Worm (Caenorhabditis elegans) whole organism, late embryonic: Measurements from ENCODE around the gene orc-2.

Experiments used
- K09A11.1 ChIP-seq: sonication (generic microtip); optimal IDR thresholded peaks from 2 replicates; lab custom pipeline; 2017; ENCODE audit warnings: antibody characterized with exemption, mild to moderate bottlenecking, missing genetic modification characterization, missing compliant biosample characterization; ENCODE audit not compliant: insufficient read depth
- ama-1 ChIP-seq: fragments of 150-350 bp; optimal IDR thresholded peaks from 2 replicates; lab custom pipeline; 2014
- ceh-34 ChIP-seq: sonication (generic microtip); optimal IDR thresholded peaks from 2 replicates; lab custom pipeline; 2016; ENCODE audit warnings: mild to moderate bottlenecking, missing genetic modification characterization, missing compliant biosample characterization
- ceh-6 ChIP-seq: fragments of 200-800 bp; sonication (Bioruptor generic); optimal IDR thresholded peaks from 2 replicates; lab custom pipeline; 2018; ENCODE audit warnings: mild to moderate bottlenecking, missing genetic modification characterization, missing compliant biosample characterization
- dmd-4 ChIP-seq: sonication (generic microtip); optimal IDR thresholded peaks from 2 replicates; lab custom pipeline; 2016; ENCODE audit warnings: borderline replicate concordance, missing genetic modification characterization, missing compliant biosample characterization
- dve-1 ChIP-seq: sonication (generic microtip); optimal IDR thresholded peaks from 2 replicates; lab custom pipeline; 2017; ENCODE audit warnings: antibody characterized with exemption, mild to moderate bottlenecking, missing genetic modification characterization, missing compliant biosample characterization
- fkh-10 ChIP-seq: fragments of 150-350 bp; optimal IDR thresholded peaks from 2 replicates; lab custom pipeline; 2014; ENCODE audit warnings: missing biosample characterization, missing genetic modification reagents, missing genetic modification characterization
- fkh-6 ChIP-seq: sonication (generic microtip); optimal IDR thresholded peaks from 2 replicates; lab custom pipeline; 2016; ENCODE audit warnings: missing genetic modification characterization, missing compliant biosample characterization
- hlh-13 ChIP-seq: fragments of 200-800 bp; sonication (Bioruptor generic); optimal IDR thresholded peaks from 2 replicates; lab custom pipeline; 2018; ENCODE audit warnings: mild to moderate bottlenecking, missing genetic modification characterization, missing compliant biosample characterization
- npax-4 ChIP-seq: sonication (generic microtip); optimal IDR thresholded peaks from 2 replicates; lab custom pipeline; 2016; ENCODE audit warnings: missing genetic modification characterization, missing compliant biosample characterization
- pqm-1 ChIP-seq: sonication (generic microtip); optimal IDR thresholded peaks from 2 replicates; lab custom pipeline; 2016; ENCODE audit warnings: missing genetic modification characterization, missing compliant biosample characterization
- sox-2 ChIP-seq: fragments of 200-800 bp; sonication (Bioruptor generic); IDR thresholded peaks from 2 replicates; pipeline ENCODE4 v1.3.6; 2022; ENCODE audit warnings: missing genetic modification reagents, missing genetic modification characterization, missing compliant biosample characterization
- unc-3 ChIP-seq, 2 experiments: fragments of 200-800 bp in 1 of 2; sonication (Bioruptor generic) in 1 of 2; sonication (generic microtip) in 1 of 2; conservative IDR thresholded peaks in 1 of 2; optimal IDR thresholded peaks in 1 of 2; 2 replicates each; pipeline versions ENCODE4 v1.3.6 to Lab custom; 2016 to 2022; ENCODE audit warnings: missing compliant biosample characterization in 2 of 2, missing genetic modification characterization in 2 of 2, missing genetic modification reagents in 1 of 2
- unc-55 ChIP-seq: sonication (generic microtip); optimal IDR thresholded peaks from 2 replicates; lab custom pipeline; 2017; ENCODE audit warnings: missing biosample characterization, missing genetic modification reagents, missing genetic modification characterization

- no peak for TF ChIP-seq fkh-10 (GFP tag; lab: Kevin White, UChicago)
- TF ChIP-seq fkh-6 (tag; lab: Kevin White, UChicago), result no peak
- no peak for TF ChIP-seq sox-2
- no peak for TF ChIP-seq dve-1
- no peak for TF ChIP-seq ama-1 (lab: Kevin White, UChicago)
- no peak for TF ChIP-seq dmd-4 (tag; lab: Kevin White, UChicago)
- no peak for TF ChIP-seq unc-55 (GFP tag; lab: Kevin White, UChicago)
- TF ChIP-seq unc-3 (GFP tag; conservative IDR thresholded peaks at IDR 0.05; lab: Robert Waterston, UW), result no peak
- TF ChIP-seq unc-3 (tag; optimal IDR thresholded peaks at IDR 0.05; lab: Kevin White, UChicago), result no peak
- no peak for TF ChIP-seq ceh-34 (tag; lab: Kevin White, UChicago)
- TF ChIP-seq npax-4 (tag; lab: Kevin White, UChicago), result no peak
- TF ChIP-seq hlh-13 (GFP tag; lab: Kevin White, UChicago), result no peak
- TF ChIP-seq ceh-6 (GFP tag; lab: Kevin White, UChicago), result no peak
- no peak for TF ChIP-seq K09A11.1 (tag; lab: Kevin White, UChicago)
- TF ChIP-seq pqm-1, result no peak
Measured at ce11 chrII:10880625-10881024, 6.9 kb downstream of the orc-2 start, which contains the start of gene lurp-1.
